Worm (Caenorhabditis elegans) whole organism, young adult: ENCODE measurements around the gene dph-7.

ENCODE experiments used
- B0019.2 ChIP-seq: fragments of 200-800 bp; sonication (Bioruptor generic); conservative IDR thresholded peaks from 2 replicates; pipeline ENCODE4 v1.3.6; 2022; ENCODE audit warnings: missing genetic modification reagents, missing genetic modification characterization, missing compliant biosample characterization
- B0261.1 ChIP-seq: sonication (generic microtip); optimal IDR thresholded peaks from 2 replicates; lab custom pipeline; 2016; ENCODE audit warnings: mild to moderate bottlenecking, missing genetic modification characterization, moderate library complexity, missing compliant biosample characterization
- B0336.3 ChIP-seq: fragments of 200-800 bp; sonication (Bioruptor generic); IDR thresholded peaks from 2 replicates; pipeline ENCODE4 v1.3.6; 2022; ENCODE audit warnings: missing genetic modification characterization, missing compliant biosample characterization
- C17E4.6 ChIP-seq: fragments of 200-800 bp; sonication (Bioruptor generic); IDR thresholded peaks from 2 replicates; pipeline ENCODE4 v1.3.6; 2022; ENCODE audit warnings: missing genetic modification reagents, missing genetic modification characterization, missing compliant biosample characterization
- D2030.7 ChIP-seq: fragments of 200-800 bp; sonication (Bioruptor generic); IDR thresholded peaks from 2 replicates; pipeline ENCODE4 v1.3.6; 2022; ENCODE audit warnings: missing genetic modification reagents, missing genetic modification characterization, missing compliant biosample characterization
- F52B5.7 ChIP-seq: sonication (generic microtip); optimal IDR thresholded peaks from 2 replicates; lab custom pipeline; 2016; ENCODE audit warnings: mild to moderate bottlenecking, missing genetic modification characterization, missing compliant biosample characterization
- F55B11.4 ChIP-seq: sonication (generic microtip); optimal IDR thresholded peaks from 2 replicates; lab custom pipeline; 2016; ENCODE audit warnings: missing compliant biosample characterization, missing genetic modification characterization, borderline replicate concordance; ENCODE audit not compliant: insufficient read depth
- F57A8.1 ChIP-seq: fragments of 200-800 bp; sonication (Bioruptor generic); optimal IDR thresholded peaks from 2 replicates; lab custom pipeline; 2018; ENCODE audit warnings: mild to moderate bottlenecking, missing genetic modification characterization, moderate library complexity, missing compliant biosample characterization
- K11D2.4 ChIP-seq: fragments of 200-800 bp; sonication (Bioruptor generic); IDR thresholded peaks from 2 replicates; pipeline ENCODE4 v1.3.6; 2022; ENCODE audit warnings: missing genetic modification reagents, missing genetic modification characterization, missing compliant biosample characterization
- K12H6.12 ChIP-seq: fragments of 200-800 bp; sonication (Bioruptor generic); optimal IDR thresholded peaks from 2 replicates; lab custom pipeline; 2018; ENCODE audit warnings: mild to moderate bottlenecking, missing genetic modification characterization, missing compliant biosample characterization
- Y79H2A.3 ChIP-seq: fragments of 200-800 bp; sonication (Bioruptor generic); conservative IDR thresholded peaks from 2 replicates; pipeline ENCODE4 v1.3.6; 2022; ENCODE audit warnings: missing genetic modification reagents, missing genetic modification characterization, missing compliant biosample characterization
- ccch-3 ChIP-seq: fragments of 200-800 bp; sonication (Bioruptor generic); optimal IDR thresholded peaks from 2 replicates; lab custom pipeline; 2018; ENCODE audit warnings: mild to moderate bottlenecking, missing genetic modification characterization, missing compliant biosample characterization
- cebp-1 ChIP-seq, 2 experiments: fragments of 200-800 bp in 1 of 2; sonication (Bioruptor generic) in 1 of 2; sonication (generic microtip) in 1 of 2; IDR thresholded peaks in 1 of 2; optimal IDR thresholded peaks in 1 of 2; 2 replicates each; pipeline versions ENCODE4 v1.3.6 to Lab custom; 2017 to 2022; ENCODE audit warnings: missing compliant biosample characterization in 2 of 2, missing genetic modification characterization in 2 of 2, mild to moderate bottlenecking in 1 of 2, missing genetic modification reagents in 1 of 2, moderate library complexity in 1 of 2
- chd-7 ChIP-seq: sonication (generic microtip); optimal IDR thresholded peaks from 2 replicates; lab custom pipeline; 2016; ENCODE audit warnings: mild to moderate bottlenecking, missing genetic modification characterization, moderate library complexity, missing compliant biosample characterization
- dox-1 ChIP-seq: fragments of 200-800 bp; sonication (Bioruptor generic); IDR thresholded peaks from 2 replicates; pipeline ENCODE4 v1.3.6; 2022; ENCODE audit warnings: missing genetic modification reagents, missing genetic modification characterization, missing compliant biosample characterization
- dpff-1 ChIP-seq: sonication (generic microtip); optimal IDR thresholded peaks from 2 replicates; lab custom pipeline; 2017; ENCODE audit warnings: mild to moderate bottlenecking, missing genetic modification characterization, missing compliant biosample characterization
- egrh-3 ChIP-seq: fragments of 200-800 bp; sonication (Bioruptor generic); IDR thresholded peaks from 2 replicates; pipeline ENCODE4 v1.3.6; 2022; ENCODE audit warnings: missing genetic modification reagents, missing genetic modification characterization, missing compliant biosample characterization
- him-1 ChIP-seq: sonication (generic microtip); optimal IDR thresholded peaks from 2 replicates; lab custom pipeline; 2016; ENCODE audit warnings: missing genotype, missing genetic modification reagents, missing genetic modification characterization, missing compliant biosample characterization
- lag-1 ChIP-seq: fragments of 200-800 bp; sonication (Bioruptor generic); IDR thresholded peaks from 2 replicates; pipeline ENCODE4 v1.3.6; 2022; ENCODE audit warnings: missing genetic modification reagents, missing genetic modification characterization, missing compliant biosample characterization
- let-607 ChIP-seq, 2 experiments: fragments of 200-800 bp in 1 of 2; sonication (Bioruptor generic) in 1 of 2; sonication (generic microtip) in 1 of 2; optimal IDR thresholded peaks; 2 replicates each; lab custom pipeline; 2016 to 2018; ENCODE audit warnings: mild to moderate bottlenecking in 2 of 2, missing compliant biosample characterization in 2 of 2, missing genetic modification characterization in 2 of 2, moderate library complexity in 2 of 2, missing genotype in 1 of 2
- lin-40 ChIP-seq: sonication (generic microtip); optimal IDR thresholded peaks from 2 replicates; lab custom pipeline; 2016; ENCODE audit warnings: missing genetic modification characterization, mild to moderate bottlenecking, missing compliant biosample characterization, missing genotype, missing genetic modification reagents
- lir-1 ChIP-seq: fragments of 200-800 bp; sonication (Bioruptor generic); conservative IDR thresholded peaks from 2 replicates; pipeline ENCODE4 v1.3.6; 2022; ENCODE audit warnings: missing genetic modification reagents, missing genetic modification characterization, missing compliant biosample characterization
- mcd-1 ChIP-seq: fragments of 200-800 bp; sonication (Bioruptor generic); IDR thresholded peaks from 2 replicates; pipeline ENCODE4 v1.3.6; 2022; ENCODE audit warnings: missing genetic modification reagents, missing genetic modification characterization, missing compliant biosample characterization
- mes-4 ChIP-seq: sonication (generic microtip); optimal IDR thresholded peaks from 2 replicates; lab custom pipeline; 2016; ENCODE audit warnings: missing genotype, missing genetic modification characterization, missing compliant biosample characterization
- mxl-1 ChIP-seq: sonication (generic microtip); optimal IDR thresholded peaks from 2 replicates; lab custom pipeline; 2016; ENCODE audit warnings: missing genetic modification characterization, missing compliant biosample characterization
- nfya-2 ChIP-seq: fragments of 200-800 bp; sonication (Bioruptor generic); IDR thresholded peaks from 2 replicates; pipeline ENCODE4 v1.3.6; 2022; ENCODE audit warnings: missing genetic modification reagents, missing genetic modification characterization, missing compliant biosample characterization
- nhr-120 ChIP-seq: fragments of 200-800 bp; sonication (Bioruptor generic); IDR thresholded peaks from 2 replicates; pipeline ENCODE4 v1.3.6; 2022; ENCODE audit warnings: missing genetic modification characterization, missing compliant biosample characterization
- nhr-179 ChIP-seq: sonication (generic microtip); optimal IDR thresholded peaks from 2 replicates; lab custom pipeline; 2016; ENCODE audit warnings: mild to moderate bottlenecking, missing genetic modification characterization, missing compliant biosample characterization
- nhr-80 ChIP-seq: sonication (generic microtip); optimal IDR thresholded peaks from 2 replicates; lab custom pipeline; 2016; ENCODE audit warnings: missing genetic modification characterization, missing compliant biosample characterization
- rec-8 ChIP-seq, 2 experiments: sonication (generic microtip); optimal IDR thresholded peaks; 2 replicates each; lab custom pipeline; 2016; ENCODE audit warnings: mild to moderate bottlenecking in 2 of 2, missing genetic modification characterization in 2 of 2, missing genetic modification reagents in 2 of 2, missing genotype in 2 of 2, missing biosample characterization in 1 of 2, missing compliant biosample characterization in 1 of 2, moderate library complexity in 1 of 2
- repo-1 ChIP-seq: sonication (generic microtip); optimal IDR thresholded peaks from 2 replicates; lab custom pipeline; 2017; ENCODE audit warnings: mild to moderate bottlenecking, missing genetic modification characterization, missing compliant biosample characterization
- sdz-38 ChIP-seq: sonication (generic microtip); optimal IDR thresholded peaks from 2 replicates; lab custom pipeline; 2016; ENCODE audit warnings: missing genotype, missing genetic modification characterization, missing compliant biosample characterization
- snpc-3.4 ChIP-seq: sonication (generic microtip); optimal IDR thresholded peaks from 2 replicates; lab custom pipeline; 2017; ENCODE audit warnings: missing genetic modification characterization, mild to moderate bottlenecking, missing compliant biosample characterization, antibody characterized with exemption, moderate library complexity, missing genotype, missing genetic modification reagents
- somi-1 ChIP-seq: fragments of 200-800 bp; sonication (Bioruptor generic); optimal IDR thresholded peaks from 2 replicates; lab custom pipeline; 2018; ENCODE audit warnings: mild to moderate bottlenecking, missing genetic modification characterization, missing compliant biosample characterization
- tlf-1 ChIP-seq: fragments of 200-800 bp; sonication (Bioruptor generic); optimal IDR thresholded peaks from 2 replicates; lab custom pipeline; 2018; ENCODE audit warnings: mild to moderate bottlenecking, missing genetic modification characterization, missing compliant biosample characterization
- unc-130 ChIP-seq: sonication (generic microtip); optimal IDR thresholded peaks from 2 replicates; lab custom pipeline; 2016; ENCODE audit warnings: missing genetic modification reagents, missing genetic modification characterization, missing compliant biosample characterization
- xnd-1 ChIP-seq: sonication (generic microtip); optimal IDR thresholded peaks from 2 replicates; lab custom pipeline; 2016; ENCODE audit warnings: missing genotype, missing genetic modification reagents, missing genetic modification characterization, missing compliant biosample characterization
- zfh-2 ChIP-seq: fragments of 200-800 bp; sonication (Bioruptor generic); conservative IDR thresholded peaks from 2 replicates; pipeline ENCODE4 v1.3.6; 2022; ENCODE audit warnings: missing genetic modification reagents, missing genetic modification characterization, missing compliant biosample characterization
- ztf-18 ChIP-seq: sonication (generic microtip); optimal IDR thresholded peaks from 2 replicates; lab custom pipeline; 2016; ENCODE audit warnings: missing genotype, mild to moderate bottlenecking, missing genetic modification characterization, missing compliant biosample characterization
- ztf-22 ChIP-seq: fragments of 200-800 bp; sonication (Bioruptor generic); optimal IDR thresholded peaks from 2 replicates; lab custom pipeline; 2018; ENCODE audit warnings: mild to moderate bottlenecking, missing genetic modification characterization, moderate library complexity, missing compliant biosample characterization
- ztf-25 ChIP-seq: fragments of 200-800 bp; sonication (Bioruptor generic); IDR thresholded peaks from 2 replicates; pipeline ENCODE4 v1.3.6; 2022; ENCODE audit warnings: missing genetic modification reagents, missing genetic modification characterization, missing compliant biosample characterization

The dph-7 gene

ce11 chrIII:13340504-13341274 lies 25.8 kb downstream of the dph-7 start (continued):
- TF ChIP-seq rec-8 (tag; optimal IDR thresholded peaks at IDR 0.05; lab: Kevin White, UChicago) (no peak), nhr-80 (tag; lab: Kevin White, UChicago) (no peak), dox-1 (GFP tag; lab: Robert Waterston, UW) (no peak), Y79H2A.3 (GFP tag; lab: Robert Waterston, UW) (no peak), xnd-1 (tag; lab: Kevin White, UChicago) (peak; percentile 41), snpc-3.4 (no peak), sdz-38 (no peak), lir-1 (GFP tag; lab: Robert Waterston, UW) (no peak), F57A8.1 (GFP tag; lab: Kevin White, UChicago) (no peak), lin-40 (no peak), B0336.3 (GFP tag; lab: Robert Waterston, UW) (no peak)

ce11 chrIII:13341275-13341626 lies 26.3 kb downstream of the dph-7 start, which contains the start of gene nud-1:
nud-1 (plus strand) TSS chrIII:13341527.
- no peak for TF ChIP-seq B0019.2 (GFP tag; lab: Robert Waterston, UW)
- no peak for TF ChIP-seq unc-130 (GFP tag; lab: Kevin White, UChicago)
- no peak for TF ChIP-seq cebp-1 (GFP tag; IDR thresholded peaks at IDR 0.05; lab: Robert Waterston, UW)
- peak; percentile 79 for TF ChIP-seq cebp-1 (tag; optimal IDR thresholded peaks at IDR 0.05; lab: Kevin White, UChicago)
- TF ChIP-seq ztf-18 (tag; lab: Kevin White, UChicago): peak; percentile 89

- TF ChIP-seq nhr-120: no peak
- no peak for TF ChIP-seq unc-130 (GFP tag; lab: Kevin White, UChicago)
- no peak for TF ChIP-seq chd-7
- no peak for TF ChIP-seq B0261.1 (tag; lab: Kevin White, UChicago)
- no peak for TF ChIP-seq ztf-18 (tag; lab: Kevin White, UChicago)
- TF ChIP-seq ztf-22 (GFP tag; lab: Kevin White, UChicago): no peak
- TF ChIP-seq lir-1 (GFP tag; lab: Robert Waterston, UW): no peak
- TF ChIP-seq F55B11.4 (tag; lab: Kevin White, UChicago): no peak
- no peak for TF ChIP-seq somi-1
- TF ChIP-seq repo-1 (tag; lab: Kevin White, UChicago): no peak
- TF ChIP-seq him-1: no peak
- TF ChIP-seq nhr-179 (tag; lab: Kevin White, UChicago): no peak
- no peak for TF ChIP-seq mes-4 (tag; lab: Kevin White, UChicago)
- TF ChIP-seq zfh-2 (GFP tag; lab: Robert Waterston, UW): no peak
- no peak for TF ChIP-seq dpff-1 (tag; lab: Kevin White, UChicago)
- no peak for TF ChIP-seq ztf-25 (GFP tag; lab: Robert Waterston, UW)
- no peak for TF ChIP-seq K11D2.4 (GFP tag; lab: Robert Waterston, UW)
- TF ChIP-seq K12H6.12 (tag; lab: Kevin White, UChicago): no peak
- no peak for TF ChIP-seq mxl-1 (tag; lab: Kevin White, UChicago)
Measured at ce11 chrIII:13342079-13342734, 27.3 kb downstream of the dph-7 start, which contains the start of gene dro-1. dro-1 (plus strand) TSS chrIII:13342684.

- TF ChIP-seq D2030.7 (GFP tag; lab: Robert Waterston, UW): no peak
- no peak for TF ChIP-seq egrh-3 (GFP tag; lab: Robert Waterston, UW)
- no peak for TF ChIP-seq nhr-80 (tag; lab: Kevin White, UChicago)
- no peak for TF ChIP-seq nfya-2 (GFP tag; lab: Robert Waterston, UW)
- TF ChIP-seq F55B11.4 (tag; lab: Kevin White, UChicago): no peak
- TF ChIP-seq snpc-3.4: no peak
- TF ChIP-seq let-607 (tag; optimal IDR thresholded peaks at IDR 0.05; lab: Kevin White, UChicago): no peak
- TF ChIP-seq ccch-3 (GFP tag; lab: Kevin White, UChicago): no peak
- no peak for TF ChIP-seq mcd-1 (GFP tag; lab: Robert Waterston, UW)
- TF ChIP-seq C17E4.6 (GFP tag; lab: Robert Waterston, UW): no peak
- TF ChIP-seq somi-1: no peak
- no peak for TF ChIP-seq lag-1 (GFP tag; lab: Robert Waterston, UW)
- TF ChIP-seq tlf-1 (GFP tag; lab: Kevin White, UChicago): no peak
- TF ChIP-seq F52B5.7 (tag; lab: Kevin White, UChicago): no peak
Measured at ce11 chrIII:13343117-13343516, 28.2 kb downstream of the dph-7 start, which contains the start of gene ife-1. ife-1 (plus strand) TSS chrIII:13343417.
